Fruit fly (Drosophila melanogaster): ENCODE measurements around the gene CG46466.

Gene CG46466

DNA sequence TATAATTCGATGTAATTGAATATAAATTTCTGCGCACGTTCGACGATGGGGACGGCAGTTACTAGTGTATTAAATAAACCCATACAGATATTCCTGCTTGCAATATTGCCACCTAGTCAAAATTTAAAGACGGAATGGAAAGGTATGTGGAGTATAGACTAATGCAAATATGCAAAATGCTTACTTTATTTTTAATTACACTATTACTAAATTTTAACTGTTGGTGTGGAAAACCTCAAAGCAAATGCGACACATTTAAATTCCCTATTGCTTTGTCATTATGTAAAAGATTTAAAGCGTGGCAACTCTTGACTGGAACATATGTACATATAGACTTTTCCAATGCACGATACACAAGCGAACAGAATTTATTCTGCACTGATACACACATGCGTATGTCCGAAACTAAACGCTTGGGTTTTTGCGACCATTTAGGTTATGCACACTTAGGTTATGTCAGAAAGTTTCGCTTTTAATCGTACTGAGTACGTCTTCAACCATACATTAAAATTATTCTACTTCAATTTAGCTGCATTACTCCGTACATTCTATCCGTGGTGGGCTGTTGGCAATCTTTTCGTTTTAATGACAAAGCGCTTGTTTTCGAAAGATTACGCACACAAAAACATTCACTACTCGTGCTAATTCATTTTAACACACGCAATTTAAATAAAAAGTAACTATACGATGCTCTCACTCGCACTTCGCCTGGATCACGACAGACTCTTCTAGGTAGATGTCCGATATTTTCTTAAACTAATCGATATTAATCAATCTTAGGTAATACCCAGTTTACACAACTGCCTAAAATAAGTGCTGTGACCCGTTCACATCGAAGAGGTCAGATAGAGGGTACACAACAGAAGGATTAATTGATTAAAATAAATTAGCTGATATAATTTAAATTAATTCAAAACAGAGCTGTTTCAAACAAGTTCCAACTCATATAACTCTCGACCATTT is 2.8 kb downstream of the CG46466 start, which contains the start of gene gw (continued):
- TF ChIP-seq pan (optimal IDR thresholded peaks at IDR 0.05) (no peak), pan (GFP tag; optimal IDR thresholded peaks at IDR 0.05 in 1 of 2, IDR thresholded peaks at IDR 0.05 in 1 of 2) (peak in 1 of 2 experiments; percentile 80), tx (GFP tag; optimal IDR thresholded peaks at IDR 0.05) (peak; percentile 75), CG12942 (GFP tag; optimal IDR thresholded peaks at IDR 0.05) (peak; percentile 74), Eip74EF (GFP tag; optimal IDR thresholded peaks at IDR 0.05) (no peak), CG8281 (tag; optimal IDR thresholded peaks at IDR 0.05) (no peak), zf30C (GFP tag; optimal IDR thresholded peaks at IDR 0.05) (no peak), CG6254 (GFP tag; optimal IDR thresholded peaks at IDR 0.05) (peak; percentile 46), CG2116 (GFP tag; optimal IDR thresholded peaks at IDR 0.05) (peak; percentile 63), da (GFP tag; optimal IDR thresholded peaks at IDR 0.05) (peak; percentile 21), CG11085 (GFP tag; IDR thresholded peaks at IDR 0.05) (no peak), Neu2 (GFP tag; optimal IDR thresholded peaks at IDR 0.05; ENCODE audit: borderline replicate concordance) (no peak), wor (GFP tag; IDR thresholded peaks at IDR 0.05) (no peak; the same call in 1 of the 2 replicates), CG15601 (tag; optimal IDR thresholded peaks at IDR 0.05) (peak; percentile 67), Trl (optimal IDR thresholded peaks at IDR 0.05) (no peak), Trl (GFP tag; optimal IDR thresholded peaks at IDR 0.05) (peak; percentile 84), CG13287 (GFP tag; IDR thresholded peaks at IDR 0.05; ENCODE audit: partially characterized antibody) (peak; percentile 27; the same call in 1 of the 2 replicates), CG17568 (GFP tag; optimal IDR thresholded peaks at IDR 0.05) (peak; percentile 66), Sox100B (GFP tag; optimal IDR thresholded peaks at IDR 0.05) (peak; percentile 83), Dbx (GFP tag; IDR thresholded peaks at IDR 0.05) (peak; percentile 65; the same call in 2 of the 3 replicates), B-H1 (GFP tag; IDR thresholded peaks at IDR 0.05) (peak; percentile 42; the same call in 1 of the 3 replicates), oc (tag; optimal IDR thresholded peaks at IDR 0.05) (no peak), CG9437 (GFP tag; optimal IDR thresholded peaks at IDR 0.05) (peak; percentile 63), aop (GFP tag; IDR thresholded peaks at IDR 0.05) (no peak), prd (optimal IDR thresholded peaks at IDR 0.05) (no peak), prd (GFP tag; IDR thresholded peaks at IDR 0.05) (no peak; the same call in 1 of the 3 replicates), HLH3B (GFP tag; IDR thresholded peaks at IDR 0.05) (peak; percentile 68; the same call in 1 of the 2 replicates), corto (GFP tag; optimal IDR thresholded peaks at IDR 0.05) (no peak), CG4328 (GFP tag; optimal IDR thresholded peaks at IDR 0.05) (peak; percentile 87), CG10654 (GFP tag; optimal IDR thresholded peaks at IDR 0.05) (peak; percentile 75), Aef1 (GFP tag; IDR thresholded peaks at IDR 0.05) (0 out of 3 replicates have a peak, but pooled peaks have one; percentile 51), CG7963 (GFP tag; IDR thresholded peaks at IDR 0.05; ENCODE audit: partially characterized antibody) (no peak; the same call in 2 of the 3 replicates), kay (GFP tag; optimal IDR thresholded peaks at IDR 0.05) (peak; percentile 66), CG33213 (GFP tag; optimal IDR thresholded peaks at IDR 0.05) (peak; percentile 68), gfzf (GFP tag; optimal IDR thresholded peaks at IDR 0.05) (peak; percentile 42), Hr3 (GFP tag; optimal IDR thresholded peaks at IDR 0.05) (peak; percentile 77), hbn (GFP tag; IDR thresholded peaks at IDR 0.05; ENCODE audit: partially characterized antibody) (no peak; the same call in 1 of the 2 replicates), CG7987 (GFP tag; optimal IDR thresholded peaks at IDR 0.05) (peak; percentile 45), CG15514 (GFP tag; optimal IDR thresholded peaks at IDR 0.05) (no peak), ttk (GFP tag; IDR thresholded peaks at IDR 0.05) (no peak), ranshi (GFP tag; IDR thresholded peaks at IDR 0.05) (no peak; the same call in 1 of the 2 replicates), Asciz (GFP tag; optimal IDR thresholded peaks at IDR 0.05) (peak; percentile 61), ase (GFP tag; IDR thresholded peaks at IDR 0.05) (no peak; the same call in 1 of the 3 replicates), lola (GFP tag; optimal IDR thresholded peaks at IDR 0.05) (peak in 2 of 3 experiments; percentile 77 to 84), br (optimal IDR thresholded peaks at IDR 0.05) (no peak), hb (GFP tag; IDR thresholded peaks at IDR 0.05; ENCODE audit: partially characterized antibody) (peak; percentile 53; the same call in 1 of the 3 replicates), mld (GFP tag; IDR thresholded peaks at IDR 0.05; ENCODE audit: partially characterized antibody) (peak; percentile 53; the same call in 1 of the 3 replicates)

Data from whole organism, embryonic.